Fruit fly (Drosophila melanogaster): ENCODE results near the gene CG3632.

dm6 chrX:16275854-16276338 is 20.6 kb upstream of the CG3632 start, which contains the start of the genes kat80 and Prosalpha4:
- TF ChIP-seq Dll (optimal IDR thresholded peaks at IDR 0.05) = no peak
- no peak for TF ChIP-seq pan (optimal IDR thresholded peaks at IDR 0.05)
- TF ChIP-seq EcR (GFP tag; optimal IDR thresholded peaks at IDR 0.05) = no peak
- no peak for TF ChIP-seq psq (optimal IDR thresholded peaks at IDR 0.05)

All from whole organism.